Fruit fly (Drosophila melanogaster) whole organism, prepupa: ENCODE results near the gene meng.

Experiments
- Blimp-1 ChIP-seq: fragments of 200-800 bp; sonication (Bioruptor generic); optimal IDR thresholded peaks from 3 replicates; lab custom pipeline; 2017; ENCODE audit warnings: missing biosample characterization, missing genetic modification characterization, mild to moderate bottlenecking, moderate library complexity, missing genetic modification reagents
- CG10669 ChIP-seq: fragments of 200-800 bp; sonication (Bioruptor generic); optimal IDR thresholded peaks from 3 replicates; lab custom pipeline; 2018; ENCODE audit warnings: missing biosample characterization, mild to moderate bottlenecking, missing genetic modification characterization, moderate library complexity
- CG1621 ChIP-seq: fragments of 200-800 bp; sonication (Bioruptor generic); optimal IDR thresholded peaks from 3 replicates; lab custom pipeline; 2018; ENCODE audit warnings: missing biosample characterization, mild to moderate bottlenecking, missing genetic modification characterization
- CG34406 ChIP-seq: fragments of 200-800 bp; sonication (Bioruptor generic); optimal IDR thresholded peaks from 3 replicates; lab custom pipeline; 2016; ENCODE audit warnings: missing biosample characterization, missing genetic modification characterization
- CG3919 ChIP-seq: fragments of 200-800 bp; sonication (Bioruptor generic); optimal IDR thresholded peaks from 3 replicates; lab custom pipeline; 2016; ENCODE audit warnings: missing biosample characterization, missing genetic modification characterization
- CG4318 ChIP-seq: fragments of 200-800 bp; sonication (Bioruptor generic); optimal IDR thresholded peaks from 3 replicates; lab custom pipeline; 2017; ENCODE audit warnings: missing biosample characterization, mild to moderate bottlenecking, missing genetic modification characterization
- CG6163 ChIP-seq: fragments of 200-800 bp; sonication (Bioruptor generic); IDR thresholded peaks from 3 replicates; pipeline ENCODE4 v1.3.6; 2022; ENCODE audit warnings: missing biosample characterization, missing genetic modification characterization
- CG6808 ChIP-seq: fragments of 200-800 bp; sonication (Bioruptor generic); optimal IDR thresholded peaks from 3 replicates; lab custom pipeline; 2017; ENCODE audit warnings: missing biosample characterization, missing genetic modification characterization, mild to moderate bottlenecking, moderate library complexity, missing genetic modification reagents
- CG6854 ChIP-seq: fragments of 200-800 bp; sonication (Bioruptor generic); optimal IDR thresholded peaks from 2 replicates; lab custom pipeline; 2017; ENCODE audit warnings: missing biosample characterization, mild to moderate bottlenecking, missing genetic modification characterization
- CG8319 ChIP-seq: fragments of 200-800 bp; sonication (Bioruptor generic); optimal IDR thresholded peaks from 3 replicates; lab custom pipeline; 2016; ENCODE audit warnings: missing biosample characterization, missing genetic modification characterization
- CG8632 ChIP-seq: fragments of 200-800 bp; sonication (Bioruptor generic); optimal IDR thresholded peaks from 3 replicates; lab custom pipeline; 2016; ENCODE audit warnings: missing biosample characterization, missing genetic modification characterization
- Eip75B ChIP-seq: fragments of 200-800 bp; sonication (Bioruptor generic); optimal IDR thresholded peaks from 3 replicates; lab custom pipeline; 2016; ENCODE audit warnings: missing biosample characterization, missing genetic modification characterization
- Eip78C ChIP-seq: fragments of 200-800 bp; sonication (Bioruptor generic); peaks from one replicate; lab custom pipeline; 2016; ENCODE audit warnings: missing biosample characterization, missing genetic modification characterization
- Eip93F ChIP-seq: fragments of 200-800 bp; sonication (Bioruptor generic); optimal IDR thresholded peaks from 2 replicates; lab custom pipeline; 2016; ENCODE audit warnings: missing biosample characterization, mild to moderate bottlenecking, missing genetic modification characterization
- Ets21C ChIP-seq: fragments of 200-800 bp; sonication (Bioruptor generic); optimal IDR thresholded peaks from 3 replicates; lab custom pipeline; 2016; ENCODE audit warnings: missing biosample characterization, missing genetic modification characterization
- Ets96B ChIP-seq: fragments of 200-800 bp; optimal IDR thresholded peaks from 2 replicates; lab custom pipeline; 2019; ENCODE audit warnings: missing biosample characterization, mild to moderate bottlenecking, missing genetic modification characterization, moderate library complexity
- Hr39 ChIP-seq: fragments of 200-800 bp; sonication (Bioruptor generic); optimal IDR thresholded peaks from 2 replicates; lab custom pipeline; 2016; ENCODE audit warnings: missing biosample characterization, missing genetic modification characterization
- Hr4 ChIP-seq: fragments of 200-800 bp; sonication (Bioruptor generic); optimal IDR thresholded peaks from 3 replicates; lab custom pipeline; 2016; ENCODE audit warnings: missing biosample characterization, missing genetic modification characterization
- Lpt ChIP-seq: fragments of 200-800 bp; sonication (Bioruptor generic); optimal IDR thresholded peaks from 3 replicates; lab custom pipeline; 2016; ENCODE audit warnings: missing biosample characterization, missing genetic modification characterization
- Met ChIP-seq: fragments of 200-800 bp; sonication (Bioruptor generic); optimal IDR thresholded peaks from 3 replicates; lab custom pipeline; 2016; ENCODE audit warnings: missing biosample characterization, missing genetic modification characterization
- Sox14 ChIP-seq: fragments of 200-800 bp; sonication (Bioruptor generic); optimal IDR thresholded peaks from 3 replicates; lab custom pipeline; 2016; ENCODE audit warnings: missing biosample characterization, missing genetic modification characterization
- Sox15 ChIP-seq: fragments of 200-800 bp; sonication (Bioruptor generic); optimal IDR thresholded peaks from 3 replicates; lab custom pipeline; 2016; ENCODE audit warnings: missing biosample characterization, missing genetic modification characterization
- acj6 ChIP-seq: fragments of 200-800 bp; sonication (Bioruptor generic); optimal IDR thresholded peaks from 3 replicates; lab custom pipeline; 2016; ENCODE audit warnings: missing biosample characterization, missing genetic modification characterization
- dsx ChIP-seq: fragments of 200-800 bp; optimal IDR thresholded peaks from 3 replicates; lab custom pipeline; 2019; ENCODE audit warnings: missing biosample characterization, mild to moderate bottlenecking, missing genetic modification characterization, moderate library complexity; ENCODE audit not compliant: poor library complexity, severe bottlenecking
- eg ChIP-seq: fragments of 200-800 bp; sonication (Bioruptor generic); IDR thresholded peaks from 3 replicates; pipeline ENCODE4 v1.3.6; 2022; ENCODE audit warnings: missing biosample characterization, missing genetic modification characterization
- fd59A ChIP-seq: fragments of 200-800 bp; sonication (Bioruptor generic); optimal IDR thresholded peaks from 2 replicates; lab custom pipeline; 2017; ENCODE audit warnings: missing biosample characterization, mild to moderate bottlenecking, missing genetic modification characterization, missing genetic modification reagents
- fd85E ChIP-seq: fragments of 200-800 bp; sonication (Bioruptor generic); optimal IDR thresholded peaks from 3 replicates; lab custom pipeline; 2016; ENCODE audit warnings: missing biosample characterization, missing genetic modification characterization
- fkh ChIP-seq: fragments of 200-800 bp; sonication (Bioruptor generic); optimal IDR thresholded peaks from 3 replicates; lab custom pipeline; 2017; ENCODE audit warnings: missing biosample characterization, mild to moderate bottlenecking, missing genetic modification characterization, moderate library complexity
- net ChIP-seq: fragments of 200-800 bp; sonication (Bioruptor generic); optimal IDR thresholded peaks from 3 replicates; lab custom pipeline; 2016; ENCODE audit warnings: missing biosample characterization, missing genetic modification characterization
- pdm3 ChIP-seq: fragments of 200-800 bp; sonication (Bioruptor generic); optimal IDR thresholded peaks from 3 replicates; lab custom pipeline; 2016; ENCODE audit warnings: missing biosample characterization, missing genetic modification characterization
- salr ChIP-seq, 2 experiments: fragments of 200-800 bp; sonication (Bioruptor generic); optimal IDR thresholded peaks; 3 replicates each; lab custom pipeline; 2016 to 2018; ENCODE audit warnings: missing biosample characterization in 2 of 2, missing genetic modification characterization in 2 of 2, mild to moderate bottlenecking in 1 of 2
- spab ChIP-seq: fragments of 200-800 bp; sonication (Bioruptor generic); optimal IDR thresholded peaks from 2 replicates; lab custom pipeline; 2017; ENCODE audit warnings: missing biosample characterization, mild to moderate bottlenecking, missing genetic modification characterization, missing genetic modification reagents
- ss ChIP-seq, 2 experiments: fragments of 200-800 bp; sonication (Bioruptor generic); optimal IDR thresholded peaks; 2 replicates in 1 of 2; 3 replicates in 1 of 2; lab custom pipeline; 2017 to 2018; ENCODE audit warnings: mild to moderate bottlenecking in 2 of 2, missing biosample characterization in 2 of 2, missing genetic modification characterization in 2 of 2, moderate library complexity in 1 of 2
- svp ChIP-seq: fragments of 200-800 bp; sonication (Bioruptor generic); peaks from one replicate; lab custom pipeline; 2016; ENCODE audit warnings: missing biosample characterization, missing genetic modification characterization
- topi ChIP-seq: fragments of 200-800 bp; sonication (Bioruptor generic); optimal IDR thresholded peaks from 3 replicates; lab custom pipeline; 2016; ENCODE audit warnings: missing biosample characterization, missing genetic modification characterization
- vri ChIP-seq: fragments of 200-800 bp; sonication (Bioruptor generic); optimal IDR thresholded peaks from 3 replicates; lab custom pipeline; 2016; ENCODE audit warnings: missing biosample characterization, mild to moderate bottlenecking, missing genetic modification characterization

meng gene

DNA sequence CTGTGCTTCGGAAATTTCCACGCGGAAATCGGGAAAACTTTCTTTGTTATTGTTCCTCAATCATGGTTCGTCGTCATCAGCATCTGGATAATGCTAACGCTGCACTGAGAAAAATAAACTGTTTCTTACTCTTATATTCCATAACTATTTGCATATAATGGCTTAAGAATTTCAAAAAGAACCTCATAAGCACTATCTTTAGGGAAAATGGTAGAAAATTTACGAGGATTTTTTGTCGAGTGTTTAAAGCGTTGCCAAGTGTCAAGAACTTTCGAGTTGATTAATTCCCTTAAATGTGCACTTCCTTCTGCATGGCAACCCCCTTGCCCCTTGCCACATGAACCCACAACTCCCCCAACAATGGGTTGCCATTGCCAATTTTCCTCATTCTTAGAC is 45.7 kb downstream of the meng start (continued):
- peak; percentile 17 for TF ChIP-seq Sox15 (GFP tag; lab: Kevin White, UChicago)
- peak; percentile 52 for TF ChIP-seq acj6
- TF ChIP-seq Ets96B (tag; lab: Kevin White, UChicago): peak; percentile 64
- TF ChIP-seq fd59A: peak; percentile 5
- peak; percentile 59 for TF ChIP-seq CG3919 (GFP tag; lab: Kevin White, UChicago)
- no peak for TF ChIP-seq Eip93F (GFP tag; lab: Kevin White, UChicago)
- TF ChIP-seq Eip78C (GFP tag; lab: Kevin White, UChicago): peak; percentile 75
- no peak for TF ChIP-seq net (GFP tag; lab: Kevin White, UChicago)
- TF ChIP-seq fkh (GFP tag; lab: Kevin White, UChicago): no peak
- peak; percentile 10 for TF ChIP-seq spab
- peak; percentile 60 for TF ChIP-seq pdm3
- TF ChIP-seq Lpt: no peak
- peak; percentile 51 for TF ChIP-seq CG8632 (GFP tag; lab: Kevin White, UChicago)
- TF ChIP-seq Sox14 (GFP tag; lab: Kevin White, UChicago): no peak
- TF ChIP-seq Blimp-1 (GFP tag; lab: Kevin White, UChicago): no peak
- TF ChIP-seq ss (GFP tag; optimal IDR thresholded peaks at IDR 0.05; lab: Kevin White, UChicago): no peak
- peak; percentile 18 for TF ChIP-seq Met (GFP tag; lab: Kevin White, UChicago)
- TF ChIP-seq CG8319: no peak
- TF ChIP-seq CG4318 (GFP tag; lab: Kevin White, UChicago): peak; percentile 73
- TF ChIP-seq CG34406 (GFP tag; lab: Kevin White, UChicago): peak; percentile 34
- peak; percentile 5 for TF ChIP-seq dsx (GFP tag; lab: Kevin White, UChicago)
- TF ChIP-seq CG10669: peak; percentile 57
- no peak for TF ChIP-seq fd85E (GFP tag; lab: Kevin White, UChicago)

DNA sequence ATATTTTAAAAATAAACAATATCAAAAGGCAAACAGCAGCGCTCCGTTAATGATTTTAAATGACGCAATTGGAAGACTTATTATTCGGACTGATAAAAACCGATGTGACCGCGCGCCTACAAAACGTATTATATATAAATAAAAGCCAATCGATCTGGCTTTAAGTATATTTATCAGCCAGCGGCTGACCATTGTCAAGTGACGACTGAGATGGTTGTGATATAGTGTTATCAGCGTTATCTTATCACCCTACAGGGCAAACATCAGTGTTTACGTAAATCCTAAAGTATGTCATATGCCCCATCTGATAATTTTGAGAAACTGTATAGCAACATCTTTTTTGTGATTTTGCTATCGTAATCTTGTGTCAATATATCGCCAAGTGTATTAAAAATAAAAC is 47.1 kb downstream of the meng start:
- TF ChIP-seq Eip78C (GFP tag; lab: Kevin White, UChicago): peak; percentile 56
- TF ChIP-seq svp (GFP tag; lab: Kevin White, UChicago): peak; percentile 79
- peak; percentile 89 for TF ChIP-seq vri (GFP tag; lab: Kevin White, UChicago)
- peak; percentile 42 for TF ChIP-seq Eip75B
- TF ChIP-seq acj6: no peak
- peak; percentile 86 for TF ChIP-seq Eip93F (GFP tag; lab: Kevin White, UChicago)
- TF ChIP-seq Hr39 (GFP tag; lab: Kevin White, UChicago): no peak
- TF ChIP-seq fkh (GFP tag; lab: Kevin White, UChicago): peak; percentile 80
- TF ChIP-seq CG6808 (GFP tag; lab: Kevin White, UChicago): peak; percentile 11

DNA sequence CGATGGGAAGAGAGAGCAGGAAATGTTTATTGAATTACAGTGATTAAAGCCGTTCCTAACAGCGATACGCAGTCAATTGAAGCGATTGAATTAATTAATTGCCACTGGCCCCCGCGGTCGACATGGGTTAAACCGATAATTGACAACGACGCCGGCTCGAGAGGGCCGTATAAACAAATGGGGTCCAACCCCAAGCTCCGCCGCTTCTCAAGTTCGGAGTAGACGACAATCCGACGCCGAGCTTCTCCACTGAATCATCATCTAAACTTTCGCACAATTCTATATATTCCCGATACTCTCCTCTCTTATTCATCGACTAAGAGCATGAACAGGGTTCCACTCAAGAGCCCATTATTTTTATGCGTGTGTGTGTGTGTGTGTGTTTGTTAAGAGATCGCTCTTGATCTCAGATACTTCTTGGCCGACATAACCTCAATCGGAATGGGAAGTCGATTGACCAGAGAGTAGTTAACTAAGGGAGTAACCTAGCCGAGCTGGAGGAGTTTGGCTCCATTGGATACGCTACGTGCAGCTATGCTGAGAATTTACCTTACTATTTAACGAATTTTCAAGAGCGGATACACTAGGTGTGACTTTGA is 49.6 kb downstream of the meng start:
- TF ChIP-seq salr (GFP tag; optimal IDR thresholded peaks at IDR 0.05; lab: Kevin White, UChicago) (no peak), CG8319 (no peak), Hr39 (GFP tag; lab: Kevin White, UChicago) (no peak), CG6808 (GFP tag; lab: Kevin White, UChicago) (no peak), eg (GFP tag; lab: Robert Waterston, UW) (peak; percentile 17; the same call in 1 of the 3 replicates), CG34406 (GFP tag; lab: Kevin White, UChicago) (no peak), topi (GFP tag; lab: Kevin White, UChicago) (no peak), Hr4 (no peak), ss (GFP tag; optimal IDR thresholded peaks at IDR 0.05; lab: Kevin White, UChicago) (no peak), CG1621 (tag; lab: Kevin White, UChicago) (peak; percentile 72), fkh (GFP tag; lab: Kevin White, UChicago) (peak; percentile 55), CG6854 (GFP tag; lab: Kevin White, UChicago) (no peak), CG6163 (GFP tag; lab: Robert Waterston, UW) (0 out of 3 replicates have a peak, but pooled peaks have one; percentile 14), Ets21C (GFP tag; lab: Kevin White, UChicago) (no peak), Eip75B (no peak), dsx (GFP tag; lab: Kevin White, UChicago) (peak; percentile 25), spab (no peak), Blimp-1 (GFP tag; lab: Kevin White, UChicago) (no peak), CG4318 (GFP tag; lab: Kevin White, UChicago) (no peak), Eip78C (GFP tag; lab: Kevin White, UChicago) (peak; percentile 5), svp (GFP tag; lab: Kevin White, UChicago) (peak; percentile 28), CG10669 (no peak)
